Worm (Caenorhabditis elegans): ENCODE data around the gene F53F8.6.
A peak's percentile ranks its signal among the peaks of the same experiment; 100 is the strongest.

Gene F53F8.6

ce11 chrV:20681120-20681519 is 22.9 kb upstream of the F53F8.6 start, which contains the start of gene srsx-35:
Gene srsx-35 (plus strand): TSS chrV:20681420.
- TF ChIP-seq nhr-27 (tag; optimal IDR thresholded peaks at IDR 0.05), result no peak
- TF ChIP-seq Y95B8A.8 (GFP tag; IDR thresholded peaks at IDR 0.05), result no peak
- TF ChIP-seq dpl-1 (GFP tag; optimal IDR thresholded peaks at IDR 0.05), result no peak
- no peak for TF ChIP-seq ztf-22 (GFP tag; optimal IDR thresholded peaks at IDR 0.05)
- TF ChIP-seq hmg-1.2 (GFP tag; IDR thresholded peaks at IDR 0.05), result no peak
- TF ChIP-seq ztf-6 (GFP tag; IDR thresholded peaks at IDR 0.05), result no peak

- TF ChIP-seq hmg-1.2 (GFP tag; IDR thresholded peaks at IDR 0.05) (peak; percentile 23; the same call in 1 of the 2 replicates), madf-8 (GFP tag; conservative IDR thresholded peaks at IDR 0.05) (no peak), sea-2 (GFP tag; IDR thresholded peaks at IDR 0.05) (no peak), snpc-4 (GFP tag; optimal IDR thresholded peaks at IDR 0.05) (peak; percentile 38), snpc-4 (tag; optimal IDR thresholded peaks at IDR 0.05) (peak in 2 of 4 experiments; percentile 87 to 90), fkh-3 (tag; optimal IDR thresholded peaks at IDR 0.05) (no peak), zim-3 (tag; optimal IDR thresholded peaks at IDR 0.05) (no peak), nhr-90 (tag; optimal IDR thresholded peaks at IDR 0.05) (no peak), ztf-22 (GFP tag; optimal IDR thresholded peaks at IDR 0.05) (no peak), Y79H2A.3 (GFP tag; conservative IDR thresholded peaks at IDR 0.05) (no peak), madf-6 (GFP tag; IDR thresholded peaks at IDR 0.05) (no peak; the same call in 1 of the 2 replicates), mes-4 (tag; optimal IDR thresholded peaks at IDR 0.05) (no peak), cebp-1 (GFP tag; IDR thresholded peaks at IDR 0.05) (no peak), cebp-1 (tag; optimal IDR thresholded peaks at IDR 0.05) (no peak), mel-28 (tag; optimal IDR thresholded peaks at IDR 0.05; ENCODE audit: borderline replicate concordance) (no peak), repo-1 (tag; optimal IDR thresholded peaks at IDR 0.05) (no peak), F49E8.2 (tag; optimal IDR thresholded peaks at IDR 0.05; ENCODE audit: insufficient read depth) (no peak), snpc-1.1 (tag; optimal IDR thresholded peaks at IDR 0.05; ENCODE audit: insufficient read depth) (peak; percentile 69)
These were observed 22.2 kb upstream of the F53F8.6 start for ce11 chrV:20681824-20682223.

- TF ChIP-seq fkh-3 (tag; optimal IDR thresholded peaks at IDR 0.05), result no peak
- TF ChIP-seq Y79H2A.3 (GFP tag; conservative IDR thresholded peaks at IDR 0.05), result no peak
- TF ChIP-seq hmg-20 (GFP tag; IDR thresholded peaks at IDR 0.05), result no peak
These were observed 21.7 kb upstream of the F53F8.6 start for ce11 chrV:20682309-20682708.

ce11 chrV:20685383-20685782 is 18.6 kb upstream of the F53F8.6 start, which contains the start of gene klf-2:
Gene klf-2 (plus strand): TSS chrV:20685683.
- TF ChIP-seq ceh-100 (GFP tag; IDR thresholded peaks at IDR 0.05), result no peak
- no peak for TF ChIP-seq aptf-3 (GFP tag; IDR thresholded peaks at IDR 0.05)
- TF ChIP-seq lin-54 (GFP tag; optimal IDR thresholded peaks at IDR 0.05), result no peak
- TF ChIP-seq tbx-9 (tag; optimal IDR thresholded peaks at IDR 0.05; ENCODE audit: borderline replicate concordance), result no peak
- no peak for TF ChIP-seq attf-5 (GFP tag; optimal IDR thresholded peaks at IDR 0.05)
- no peak for TF ChIP-seq K12H6.12 (tag; optimal IDR thresholded peaks at IDR 0.05)
- no peak for TF ChIP-seq B0019.2 (GFP tag; conservative IDR thresholded peaks at IDR 0.05)
- no peak for TF ChIP-seq fkh-3 (tag; optimal IDR thresholded peaks at IDR 0.05)
- TF ChIP-seq efl-1 (GFP tag; optimal IDR thresholded peaks at IDR 0.05), result no peak
- no peak for TF ChIP-seq mel-28 (tag; optimal IDR thresholded peaks at IDR 0.05; ENCODE audit: borderline replicate concordance)
- TF ChIP-seq madf-8 (GFP tag; conservative IDR thresholded peaks at IDR 0.05), result no peak
- TF ChIP-seq ztf-6 (GFP tag; IDR thresholded peaks at IDR 0.05), result no peak
- TF ChIP-seq Y53F4B.3 (GFP tag; IDR thresholded peaks at IDR 0.05), result no peak
- no peak for TF ChIP-seq F23B12.7 (tag; optimal IDR thresholded peaks at IDR 0.05; ENCODE audit: insufficient read depth)
- no peak for TF ChIP-seq egl-44 (GFP tag; IDR thresholded peaks at IDR 0.05)
- no peak for TF ChIP-seq lin-26 (GFP tag; IDR thresholded peaks at IDR 0.05)
- TF ChIP-seq Y79H2A.3 (GFP tag; conservative IDR thresholded peaks at IDR 0.05), result no peak
- no peak for TF ChIP-seq F39B2.1 (GFP tag; IDR thresholded peaks at IDR 0.05)
- no peak for TF ChIP-seq lir-1 (GFP tag; conservative IDR thresholded peaks at IDR 0.05)

Measured in whole organism, young adult.